Worm (Caenorhabditis elegans) whole organism, L4/young adult: ENCODE measurements around the gene tebp-2.

Experiments used
- W03F9.2 ChIP-seq: fragments of 150-350 bp; optimal IDR thresholded peaks from 2 replicates; lab custom pipeline; 2014; ENCODE audit warnings: missing biosample characterization, missing genetic modification characterization
- dao-5 ChIP-seq: sonication (generic microtip); optimal IDR thresholded peaks from 2 replicates; lab custom pipeline; 2016; ENCODE audit warnings: missing genotype, missing genetic modification characterization, moderate library complexity, missing compliant biosample characterization
- him-1 ChIP-seq: sonication (generic microtip); optimal IDR thresholded peaks from 2 replicates; lab custom pipeline; 2016; ENCODE audit warnings: missing genotype, missing genetic modification reagents, missing genetic modification characterization, missing compliant biosample characterization

- TF ChIP-seq W03F9.2 (no peak), him-1 (no peak), dao-5 (tag; lab: Kevin White, UChicago) (no peak)
Observed at ce11 chrIV:5564293-5564692, 22.9 kb downstream of the tebp-2 start.
